Fruit fly (Drosophila melanogaster): ENCODE data around the gene CG15167.

DNA sequence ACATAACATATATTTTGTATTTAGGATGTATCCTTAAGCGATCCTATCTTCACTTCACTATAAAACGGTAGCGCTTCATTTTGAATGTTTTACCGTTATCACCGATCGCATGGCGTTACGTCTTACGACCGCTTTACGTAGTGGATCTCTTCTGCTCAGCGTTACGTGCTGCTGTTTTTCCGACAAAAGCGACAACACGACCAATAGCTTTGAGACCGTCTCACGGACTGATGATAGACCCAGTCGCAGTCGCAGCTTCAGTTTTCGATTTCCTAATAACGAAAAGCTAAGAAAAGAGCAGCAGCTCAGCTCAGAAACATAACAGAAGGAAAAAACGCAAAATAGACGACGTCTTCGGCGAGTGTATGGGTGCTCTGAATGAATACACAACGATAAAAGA is 7.9 kb upstream of the CG15167 start, which contains the start of gene CG10348:
- TF ChIP-seq CG16779 (tag; optimal IDR thresholded peaks at IDR 0.05): no peak
- no peak for TF ChIP-seq CG7368 (GFP tag; optimal IDR thresholded peaks at IDR 0.05)
- no peak for TF ChIP-seq svp (GFP tag)
- no peak for TF ChIP-seq CG3919 (GFP tag; optimal IDR thresholded peaks at IDR 0.05)
- TF ChIP-seq Sox15 (GFP tag; optimal IDR thresholded peaks at IDR 0.05): no peak
- no peak for TF ChIP-seq CG6276 (GFP tag; optimal IDR thresholded peaks at IDR 0.05)
- TF ChIP-seq lz (GFP tag; optimal IDR thresholded peaks at IDR 0.05): no peak
- no peak for TF ChIP-seq Eip93F (GFP tag; optimal IDR thresholded peaks at IDR 0.05)
- no peak for TF ChIP-seq spab (GFP tag; optimal IDR thresholded peaks at IDR 0.05)
- no peak for TF ChIP-seq eg (GFP tag; IDR thresholded peaks at IDR 0.05)
- no peak for TF ChIP-seq Sox14 (GFP tag; optimal IDR thresholded peaks at IDR 0.05)
- TF ChIP-seq net (GFP tag; optimal IDR thresholded peaks at IDR 0.05): no peak
- TF ChIP-seq CG8632 (GFP tag; optimal IDR thresholded peaks at IDR 0.05): no peak
- TF ChIP-seq CG3032 (tag; optimal IDR thresholded peaks at IDR 0.05): no peak
